Worm (Caenorhabditis elegans) whole organism, L2 larva: Measurements from ENCODE around the gene F11C1.7.

Experiments
- C34F6.9 ChIP-seq: fragments of 150-350 bp; optimal IDR thresholded peaks from 2 replicates; lab custom pipeline; 2014; ENCODE audit warnings: missing biosample characterization, missing genetic modification characterization
- F13H6.1 ChIP-seq: sonication (generic microtip); optimal IDR thresholded peaks from 2 replicates; lab custom pipeline; 2016; ENCODE audit warnings: missing genetic modification characterization, missing compliant biosample characterization
- R02D3.7 ChIP-seq: fragments of 150-350 bp; optimal IDR thresholded peaks from 2 replicates; lab custom pipeline; 2014; ENCODE audit warnings: missing biosample characterization, missing genetic modification characterization
- alr-1 ChIP-seq: fragments of 150-350 bp; optimal IDR thresholded peaks from 2 replicates; lab custom pipeline; 2014; ENCODE audit warnings: missing biosample characterization, missing genetic modification characterization
- ama-1 ChIP-seq: fragments of 150-350 bp; optimal IDR thresholded peaks from 2 replicates; lab custom pipeline; 2018; ENCODE audit warnings: inconsistent platforms
- blmp-1 ChIP-seq: sonication (generic microtip); optimal IDR thresholded peaks from 2 replicates; lab custom pipeline; 2017; ENCODE audit warnings: missing genetic modification characterization, mild to moderate bottlenecking, missing compliant biosample characterization, antibody characterized with exemption, moderate library complexity; ENCODE audit not compliant: insufficient read depth
- ceh-16 ChIP-seq: fragments of 150-350 bp; optimal IDR thresholded peaks from 2 replicates; lab custom pipeline; 2014; ENCODE audit warnings: missing biosample characterization, missing genetic modification characterization
- crh-2 ChIP-seq: sonication (generic microtip); optimal IDR thresholded peaks from 2 replicates; lab custom pipeline; 2017; ENCODE audit warnings: missing biosample characterization, missing genetic modification characterization
- dmd-4 ChIP-seq: sonication (generic microtip); optimal IDR thresholded peaks from 2 replicates; lab custom pipeline; 2017; ENCODE audit warnings: missing biosample characterization, missing genetic modification characterization
- egl-27 ChIP-seq: sonication (generic microtip); optimal IDR thresholded peaks from 3 replicates; lab custom pipeline; 2017; ENCODE audit warnings: missing biosample characterization, missing genetic modification reagents, missing genetic modification characterization
- elt-1 ChIP-seq: fragments of 150-350 bp; optimal IDR thresholded peaks from 2 replicates; lab custom pipeline; 2014; ENCODE audit warnings: missing biosample characterization, missing genetic modification characterization
- fos-1 ChIP-seq: fragments of 150-350 bp; optimal IDR thresholded peaks from 2 replicates; lab custom pipeline; 2014; ENCODE audit warnings: missing biosample characterization, missing genetic modification characterization
- gmeb-1 ChIP-seq: fragments of 150-350 bp; optimal IDR thresholded peaks from 2 replicates; lab custom pipeline; 2014; ENCODE audit warnings: missing biosample characterization, missing genetic modification characterization
- lin-11 ChIP-seq: fragments of 150-350 bp; sonication (generic microtip); optimal IDR thresholded peaks from 2 replicates; lab custom pipeline; 2014; ENCODE audit warnings: missing biosample characterization, missing genetic modification characterization, inconsistent platforms, mixed read lengths
- lin-13 ChIP-seq: fragments of 150-350 bp; optimal IDR thresholded peaks from 2 replicates; lab custom pipeline; 2014; ENCODE audit warnings: missing biosample characterization, missing genetic modification reagents, missing genetic modification characterization
- lsy-2 ChIP-seq, 2 experiments: fragments of 150-350 bp in 1 of 2; sonication (generic microtip) in 1 of 2; optimal IDR thresholded peaks; 2 replicates each; lab custom pipeline; 2014 to 2017; ENCODE audit warnings: missing biosample characterization in 2 of 2, missing genetic modification characterization in 2 of 2
- mab-5 ChIP-seq: fragments of 150-350 bp; optimal IDR thresholded peaks from 2 replicates; lab custom pipeline; 2014; ENCODE audit warnings: missing biosample characterization, missing genetic modification characterization
- mbf-1 ChIP-seq: sonication (generic microtip); optimal IDR thresholded peaks from 2 replicates; lab custom pipeline; 2017; ENCODE audit warnings: missing biosample characterization, missing genetic modification characterization
- nhr-11 ChIP-seq: fragments of 150-350 bp; optimal IDR thresholded peaks from 2 replicates; lab custom pipeline; 2014; ENCODE audit warnings: missing biosample characterization, missing genetic modification characterization
- nhr-129 ChIP-seq: fragments of 150-350 bp; optimal IDR thresholded peaks from 2 replicates; lab custom pipeline; 2014; ENCODE audit warnings: missing biosample characterization, missing genetic modification characterization
- nhr-21 ChIP-seq: fragments of 150-350 bp; optimal IDR thresholded peaks from 2 replicates; lab custom pipeline; 2014; ENCODE audit warnings: missing biosample characterization, missing genetic modification characterization
- nhr-23 ChIP-seq: fragments of 150-350 bp; optimal IDR thresholded peaks from 2 replicates; lab custom pipeline; 2014; ENCODE audit warnings: missing biosample characterization, missing genetic modification reagents, missing genetic modification characterization
- nhr-237 ChIP-seq: fragments of 150-350 bp; optimal IDR thresholded peaks from 2 replicates; lab custom pipeline; 2014; ENCODE audit warnings: missing biosample characterization, missing genetic modification characterization
- nhr-25 ChIP-seq: fragments of 150-350 bp; sonication (generic microtip); optimal IDR thresholded peaks from 3 replicates; lab custom pipeline; 2014; ENCODE audit warnings: missing biosample characterization, missing genetic modification characterization
- nhr-6 ChIP-seq: fragments of 150-350 bp; optimal IDR thresholded peaks from 2 replicates; lab custom pipeline; 2014; ENCODE audit warnings: missing biosample characterization, missing genetic modification characterization
- nhr-77 ChIP-seq: fragments of 150-350 bp; optimal IDR thresholded peaks from 2 replicates; lab custom pipeline; 2014; ENCODE audit warnings: missing biosample characterization, missing genetic modification characterization
- peb-1 ChIP-seq: fragments of 150-350 bp; optimal IDR thresholded peaks from 2 replicates; lab custom pipeline; 2014; ENCODE audit warnings: missing biosample characterization, missing genetic modification characterization
- sem-4 ChIP-seq: fragments of 150-350 bp; optimal IDR thresholded peaks from 2 replicates; lab custom pipeline; 2014; ENCODE audit warnings: missing biosample characterization, missing genetic modification reagents, missing genetic modification characterization
- sma-3 ChIP-seq: sonication (generic microtip); optimal IDR thresholded peaks from 2 replicates; lab custom pipeline; 2016; ENCODE audit warnings: missing genetic modification reagents, missing genetic modification characterization, missing compliant biosample characterization
- sma-9 ChIP-seq, 2 experiments: fragments of 150-350 bp in 1 of 2; sonication (generic microtip) in 1 of 2; optimal IDR thresholded peaks; 2 replicates each; lab custom pipeline; 2014 to 2016; ENCODE audit warnings: missing genetic modification characterization in 2 of 2, mild to moderate bottlenecking in 1 of 2, missing biosample characterization in 1 of 2, missing compliant biosample characterization in 1 of 2, missing genetic modification reagents in 1 of 2, moderate library complexity in 1 of 2
- snpc-4 ChIP-seq: fragments of 150-350 bp; optimal IDR thresholded peaks from 2 replicates; lab custom pipeline; 2014; ENCODE audit warnings: missing biosample characterization, missing genetic modification characterization
- unc-39 ChIP-seq: fragments of 150-350 bp; optimal IDR thresholded peaks from 2 replicates; lab custom pipeline; 2014; ENCODE audit warnings: missing biosample characterization, missing genetic modification characterization
- zag-1 ChIP-seq: fragments of 150-350 bp; optimal IDR thresholded peaks from 2 replicates; lab custom pipeline; 2014; ENCODE audit warnings: missing biosample characterization, missing genetic modification characterization

The F11C1.7 gene

DNA sequence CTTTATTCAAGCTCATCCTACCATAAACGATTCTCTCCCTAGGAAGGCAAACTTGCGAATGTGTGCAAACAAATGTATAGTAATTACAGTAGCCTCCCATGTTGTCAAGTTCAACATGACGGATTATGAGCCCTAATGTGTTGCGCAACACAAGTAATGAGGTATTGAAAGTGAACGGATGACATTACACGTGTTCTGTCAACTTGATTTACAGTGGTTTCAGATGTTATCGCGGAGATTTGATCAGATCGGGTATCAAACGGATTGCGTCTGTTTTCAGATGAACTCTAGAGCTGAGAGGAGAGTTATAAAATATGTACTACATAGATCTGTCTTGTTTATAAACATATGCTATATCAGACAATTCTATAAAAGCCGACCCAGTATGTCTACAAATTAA lies 13.2 kb downstream of the F11C1.7 start:
- TF ChIP-seq nhr-25 (tag; lab: Kevin White, UChicago) (peak; percentile 4), sem-4 (no peak), ceh-16 (tag; lab: Kevin White, UChicago) (no peak), crh-2 (tag; lab: Kevin White, UChicago) (no peak)

DNA sequence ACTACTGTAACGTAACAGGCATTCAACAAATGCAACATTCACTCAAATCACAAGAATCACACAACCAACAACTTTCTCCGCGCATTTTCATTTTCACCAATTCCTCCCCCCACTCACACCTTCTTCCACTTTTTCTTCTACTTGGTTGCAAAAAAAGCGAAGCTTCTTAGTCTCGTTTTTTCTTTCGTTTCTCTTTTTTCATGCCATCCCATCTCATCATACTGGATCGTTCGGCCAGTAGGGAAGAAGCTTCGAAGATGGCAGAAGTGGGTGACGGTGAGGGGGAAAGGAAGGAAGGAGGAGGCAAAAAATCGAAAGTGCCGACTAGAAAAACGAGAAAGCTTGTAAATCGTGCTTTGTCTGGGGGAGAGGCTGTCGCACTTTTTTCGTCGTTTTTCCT lies 13.9 kb downstream of the F11C1.7 start:
- peak; percentile 49 for TF ChIP-seq nhr-25 (tag; lab: Kevin White, UChicago)
- no peak for TF ChIP-seq peb-1
- peak; percentile 71 for TF ChIP-seq blmp-1 (tag; lab: Kevin White, UChicago)

- no peak for TF ChIP-seq nhr-237
- no peak for TF ChIP-seq nhr-129
- TF ChIP-seq nhr-25 (tag; lab: Kevin White, UChicago), result peak; percentile 69
- TF ChIP-seq blmp-1 (tag; lab: Kevin White, UChicago), result no peak
- TF ChIP-seq sma-9 (GFP tag; optimal IDR thresholded peaks at IDR 0.05; lab: Kevin White, UChicago), result peak; percentile 15
- TF ChIP-seq sma-9 (tag; optimal IDR thresholded peaks at IDR 0.05; lab: Kevin White, UChicago), result no peak
- TF ChIP-seq peb-1, result no peak
- peak in 1 of 2 experiments; percentile 14 for TF ChIP-seq lsy-2 (tag; optimal IDR thresholded peaks at IDR 0.05; lab: Kevin White, UChicago)
- TF ChIP-seq ama-1, result no peak
- TF ChIP-seq elt-1 (tag; lab: Kevin White, UChicago), result peak; percentile 32
- TF ChIP-seq ceh-16 (tag; lab: Kevin White, UChicago), result peak; percentile 65
These were observed 15.4 kb downstream of the F11C1.7 start for ce11 chrX:13004491-13005093.

DNA sequence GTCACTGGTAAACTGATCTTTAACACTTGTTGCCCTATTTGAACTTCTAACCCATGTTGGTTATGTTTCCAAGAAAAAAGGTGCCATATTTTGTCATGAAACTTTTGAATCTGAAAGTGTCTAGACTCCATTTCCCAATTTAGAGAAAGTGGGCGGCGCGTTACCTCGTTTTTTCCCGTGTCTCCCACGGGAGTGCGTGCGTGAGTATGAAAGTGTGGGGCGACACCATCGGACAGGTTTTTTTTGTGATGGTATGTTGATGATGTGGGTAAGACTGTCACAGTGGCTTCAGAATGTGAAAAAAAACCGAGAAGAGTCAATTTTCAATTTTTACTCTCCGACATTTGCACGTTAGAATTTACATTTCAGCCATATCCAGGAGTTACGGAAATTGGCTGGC lies 16.6 kb downstream of the F11C1.7 start:
- TF ChIP-seq R02D3.7 (tag; lab: Kevin White, UChicago) (no peak), nhr-23 (tag; lab: Kevin White, UChicago) (no peak), nhr-25 (tag; lab: Kevin White, UChicago) (peak; percentile 64), nhr-6 (no peak), blmp-1 (tag; lab: Kevin White, UChicago) (peak; percentile 16)

DNA sequence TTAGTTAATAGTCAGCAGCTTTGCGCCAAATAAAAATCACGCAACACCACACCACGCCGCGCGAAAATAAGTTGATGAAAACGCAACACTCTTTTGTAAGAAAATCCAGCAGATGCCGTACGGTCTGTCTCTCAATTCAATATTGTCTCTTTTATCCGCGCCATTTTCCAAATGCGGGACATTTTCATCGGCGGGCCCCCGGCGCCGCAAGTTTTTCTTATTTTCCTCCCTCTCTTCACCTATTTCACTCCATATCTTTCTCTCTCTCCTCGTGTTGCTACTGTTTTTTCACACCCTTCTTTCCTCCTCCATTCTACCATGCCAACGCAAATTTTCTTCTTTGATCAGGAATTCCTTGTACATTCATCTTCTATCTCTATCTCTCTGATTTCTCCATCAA lies 17.2 kb downstream of the F11C1.7 start:
- TF ChIP-seq nhr-25 (tag; lab: Kevin White, UChicago) (peak; percentile 24), unc-39 (no peak), nhr-237 (no peak)

DNA sequence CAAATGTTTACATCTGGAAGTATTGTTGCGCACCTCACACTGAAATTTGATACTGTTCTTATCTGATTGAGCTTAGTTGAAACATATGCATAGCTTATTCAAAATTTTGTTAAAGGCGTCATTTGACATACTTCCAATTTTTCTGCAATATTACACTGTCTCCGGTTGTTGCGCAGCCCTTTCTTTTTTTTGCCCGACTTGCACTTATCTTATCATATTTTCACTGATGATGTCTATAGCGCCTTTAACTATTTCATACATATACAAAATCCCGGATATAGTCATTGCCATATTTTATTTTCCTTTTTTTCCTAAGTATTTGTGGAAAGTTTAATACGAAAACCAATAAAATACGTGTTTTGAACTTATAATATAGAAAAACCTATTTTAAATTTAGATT lies 17.6 kb downstream of the F11C1.7 start:
- TF ChIP-seq C34F6.9 (tag; lab: Kevin White, UChicago) (no peak), lin-11 (tag; lab: Kevin White, UChicago) (no peak), ceh-16 (tag; lab: Kevin White, UChicago) (no peak), lin-13 (GFP tag; lab: Kevin White, UChicago) (no peak), nhr-129 (no peak), mbf-1 (tag; lab: Kevin White, UChicago) (no peak), nhr-11 (no peak), elt-1 (tag; lab: Kevin White, UChicago) (no peak), zag-1 (no peak), dmd-4 (tag; lab: Kevin White, UChicago) (no peak), alr-1 (no peak), snpc-4 (tag; lab: Kevin White, UChicago) (no peak), nhr-77 (no peak), sem-4 (no peak), nhr-25 (tag; lab: Kevin White, UChicago) (no peak), lsy-2 (tag; optimal IDR thresholded peaks at IDR 0.05; lab: Kevin White, UChicago) (no peak)

- peak; percentile 23 for TF ChIP-seq sma-9 (GFP tag; optimal IDR thresholded peaks at IDR 0.05; lab: Kevin White, UChicago)
- no peak for TF ChIP-seq sma-9 (tag; optimal IDR thresholded peaks at IDR 0.05; lab: Kevin White, UChicago)
- peak; percentile 94 for TF ChIP-seq blmp-1 (tag; lab: Kevin White, UChicago)
- no peak for TF ChIP-seq F13H6.1
- peak in 1 of 2 experiments; percentile 7 for TF ChIP-seq lsy-2 (tag; optimal IDR thresholded peaks at IDR 0.05; lab: Kevin White, UChicago)
- peak; percentile 78 for TF ChIP-seq sma-3
- TF ChIP-seq nhr-21 (tag; lab: Kevin White, UChicago), result peak; percentile 57
- TF ChIP-seq nhr-25 (tag; lab: Kevin White, UChicago), result peak; percentile 96
- TF ChIP-seq mab-5 (tag; lab: Kevin White, UChicago), result no peak
- peak; percentile 35 for TF ChIP-seq fos-1
- no peak for TF ChIP-seq dmd-4 (tag; lab: Kevin White, UChicago)
- TF ChIP-seq egl-27 (tag; lab: Kevin White, UChicago), result peak; percentile 23
- no peak for TF ChIP-seq gmeb-1
These were observed 19.0 kb downstream of the F11C1.7 start, which contains the start of gene nhr-25 for ce11 chrX:13007857-13008813. Gene nhr-25, plus strand, starts transcription at chrX:13008493.
